Worm (Caenorhabditis elegans) whole organism, young adult: ENCODE data around the gene aex-3.

Experiments
- F10E7.11 ChIP-seq: sonication (generic microtip); optimal IDR thresholded peaks from 2 replicates; lab custom pipeline; 2017; ENCODE audit warnings: mild to moderate bottlenecking, missing genetic modification characterization, moderate library complexity, missing compliant biosample characterization
- F23B12.7 ChIP-seq: sonication (generic microtip); optimal IDR thresholded peaks from 2 replicates; lab custom pipeline; 2017; ENCODE audit warnings: missing genetic modification characterization, mild to moderate bottlenecking, missing compliant biosample characterization, antibody characterized with exemption, moderate library complexity; ENCODE audit not compliant: insufficient read depth
- F39B2.1 ChIP-seq: fragments of 200-800 bp; sonication (Bioruptor generic); IDR thresholded peaks from 2 replicates; pipeline ENCODE4 v1.3.6; 2022; ENCODE audit warnings: missing genetic modification reagents, missing genetic modification characterization, missing compliant biosample characterization
- F55B11.4 ChIP-seq: sonication (generic microtip); optimal IDR thresholded peaks from 2 replicates; lab custom pipeline; 2016; ENCODE audit warnings: missing compliant biosample characterization, missing genetic modification characterization, borderline replicate concordance; ENCODE audit not compliant: insufficient read depth
- K11D2.4 ChIP-seq: fragments of 200-800 bp; sonication (Bioruptor generic); IDR thresholded peaks from 2 replicates; pipeline ENCODE4 v1.3.6; 2022; ENCODE audit warnings: missing genetic modification reagents, missing genetic modification characterization, missing compliant biosample characterization
- T07F8.4 ChIP-seq: sonication (generic microtip); optimal IDR thresholded peaks from 2 replicates; lab custom pipeline; 2016; ENCODE audit warnings: mild to moderate bottlenecking, missing genetic modification characterization, moderate library complexity, missing compliant biosample characterization
- Y53G8AR.9 ChIP-seq: fragments of 200-800 bp; sonication (Bioruptor generic); conservative IDR thresholded peaks from 2 replicates; pipeline ENCODE4 v1.3.6; 2022; ENCODE audit warnings: missing genetic modification reagents, missing genetic modification characterization, missing compliant biosample characterization
- aptf-2 ChIP-seq: fragments of 200-800 bp; sonication (Bioruptor generic); conservative IDR thresholded peaks from 2 replicates; pipeline ENCODE4 v1.3.6; 2022; ENCODE audit warnings: missing genetic modification reagents, missing genetic modification characterization, missing compliant biosample characterization
- aptf-3 ChIP-seq: fragments of 200-800 bp; sonication (Bioruptor generic); IDR thresholded peaks from 2 replicates; pipeline ENCODE4 v1.3.6; 2022; ENCODE audit warnings: missing genetic modification characterization, missing compliant biosample characterization
- athp-1 ChIP-seq: sonication (generic microtip); optimal IDR thresholded peaks from 2 replicates; lab custom pipeline; 2017; ENCODE audit warnings: mild to moderate bottlenecking, missing genetic modification characterization, missing compliant biosample characterization
- bed-1 ChIP-seq: fragments of 200-800 bp; sonication (Bioruptor generic); IDR thresholded peaks from 2 replicates; pipeline ENCODE4 v1.3.6; 2022; ENCODE audit warnings: missing genetic modification reagents, missing genetic modification characterization, missing compliant biosample characterization
- ccch-3 ChIP-seq: fragments of 200-800 bp; sonication (Bioruptor generic); optimal IDR thresholded peaks from 2 replicates; lab custom pipeline; 2018; ENCODE audit warnings: mild to moderate bottlenecking, missing genetic modification characterization, missing compliant biosample characterization
- cebp-2 ChIP-seq: fragments of 200-800 bp; sonication (Bioruptor generic); IDR thresholded peaks from 2 replicates; pipeline ENCODE4 v1.3.6; 2022; ENCODE audit warnings: missing genetic modification characterization, missing compliant biosample characterization
- ceh-27 ChIP-seq: fragments of 200-800 bp; sonication (Bioruptor generic); optimal IDR thresholded peaks from 2 replicates; lab custom pipeline; 2018; ENCODE audit warnings: mild to moderate bottlenecking, missing genetic modification characterization, moderate library complexity, missing compliant biosample characterization
- ceh-58 ChIP-seq: fragments of 200-800 bp; sonication (Bioruptor generic); IDR thresholded peaks from 2 replicates; pipeline ENCODE4 v1.3.6; 2022; ENCODE audit warnings: missing genetic modification characterization, missing compliant biosample characterization
- ceh-91 ChIP-seq: fragments of 200-800 bp; sonication (Bioruptor generic); IDR thresholded peaks from 2 replicates; pipeline ENCODE4 v1.3.6; 2022; ENCODE audit warnings: missing genetic modification reagents, missing genetic modification characterization, missing compliant biosample characterization
- dox-1 ChIP-seq: fragments of 200-800 bp; sonication (Bioruptor generic); IDR thresholded peaks from 2 replicates; pipeline ENCODE4 v1.3.6; 2022; ENCODE audit warnings: missing genetic modification reagents, missing genetic modification characterization, missing compliant biosample characterization
- dpl-1 ChIP-seq: fragments of 150-350 bp; optimal IDR thresholded peaks from 2 replicates; lab custom pipeline; 2014; ENCODE audit warnings: missing biosample characterization, missing genetic modification reagents, missing genetic modification characterization
- ets-4 ChIP-seq: fragments of 200-800 bp; sonication (Bioruptor generic); optimal IDR thresholded peaks from 2 replicates; lab custom pipeline; 2018; ENCODE audit warnings: mild to moderate bottlenecking, missing genetic modification characterization, missing compliant biosample characterization
- gei-17 ChIP-seq: fragments of 200-800 bp; sonication (Bioruptor generic); optimal IDR thresholded peaks from 2 replicates; lab custom pipeline; 2018; ENCODE audit warnings: mild to moderate bottlenecking, missing genetic modification characterization, missing compliant biosample characterization
- him-1 ChIP-seq: sonication (generic microtip); optimal IDR thresholded peaks from 2 replicates; lab custom pipeline; 2016; ENCODE audit warnings: missing genotype, missing genetic modification reagents, missing genetic modification characterization, missing compliant biosample characterization
- lin-26 ChIP-seq: fragments of 200-800 bp; sonication (Bioruptor generic); IDR thresholded peaks from 2 replicates; pipeline ENCODE4 v1.3.6; 2022; ENCODE audit warnings: missing genetic modification reagents, missing genetic modification characterization, missing compliant biosample characterization
- lir-1 ChIP-seq: fragments of 200-800 bp; sonication (Bioruptor generic); conservative IDR thresholded peaks from 2 replicates; pipeline ENCODE4 v1.3.6; 2022; ENCODE audit warnings: missing genetic modification reagents, missing genetic modification characterization, missing compliant biosample characterization
- madf-3 ChIP-seq: fragments of 200-800 bp; sonication (Bioruptor generic); IDR thresholded peaks from 2 replicates; pipeline ENCODE4 v1.3.6; 2022; ENCODE audit warnings: missing genetic modification reagents, missing genetic modification characterization, missing compliant biosample characterization
- mel-28 ChIP-seq: sonication (generic microtip); optimal IDR thresholded peaks from 2 replicates; lab custom pipeline; 2016; ENCODE audit warnings: borderline replicate concordance, mild to moderate bottlenecking, missing genetic modification characterization, missing compliant biosample characterization
- repo-1 ChIP-seq: sonication (generic microtip); optimal IDR thresholded peaks from 2 replicates; lab custom pipeline; 2017; ENCODE audit warnings: mild to moderate bottlenecking, missing genetic modification characterization, missing compliant biosample characterization
- rpc-1 ChIP-seq, 2 experiments: fragments of 150-350 bp in 1 of 2; sonication (generic microtip) in 1 of 2; optimal IDR thresholded peaks; 2 replicates each; lab custom pipeline; 2014 to 2018; ENCODE audit warnings: missing biosample characterization in 1 of 2, missing genetic modification characterization in 1 of 2, missing genetic modification reagents in 1 of 2, missing genotype in 1 of 2
- snpc-1.3 ChIP-seq: sonication (generic microtip); optimal IDR thresholded peaks from 2 replicates; lab custom pipeline; 2017; ENCODE audit warnings: missing genetic modification characterization, mild to moderate bottlenecking, missing compliant biosample characterization, antibody characterized with exemption, moderate library complexity, missing genotype, missing genetic modification reagents; ENCODE audit not compliant: insufficient read depth
- snpc-4 ChIP-seq, 5 experiments: fragments of 150-350 bp in 1 of 5; sonication (generic microtip) in 4 of 5; optimal IDR thresholded peaks; 2 replicates each; lab custom pipeline; 2014 to 2018; ENCODE audit warnings: missing genetic modification characterization in 5 of 5, missing biosample characterization in 3 of 5, antibody characterized with exemption in 2 of 5, mild to moderate bottlenecking in 2 of 5, missing compliant biosample characterization in 2 of 5, missing genotype in 2 of 5, moderate library complexity in 2 of 5, missing genetic modification reagents in 1 of 5
- somi-1 ChIP-seq: fragments of 200-800 bp; sonication (Bioruptor generic); optimal IDR thresholded peaks from 2 replicates; lab custom pipeline; 2018; ENCODE audit warnings: mild to moderate bottlenecking, missing genetic modification characterization, missing compliant biosample characterization
- sptf-2 ChIP-seq: fragments of 200-800 bp; sonication (Bioruptor generic); optimal IDR thresholded peaks from 2 replicates; lab custom pipeline; 2018; ENCODE audit warnings: mild to moderate bottlenecking, missing genetic modification characterization, missing compliant biosample characterization
- ztf-25 ChIP-seq: fragments of 200-800 bp; sonication (Bioruptor generic); IDR thresholded peaks from 2 replicates; pipeline ENCODE4 v1.3.6; 2022; ENCODE audit warnings: missing genetic modification reagents, missing genetic modification characterization, missing compliant biosample characterization
- ztf-6 ChIP-seq: fragments of 200-800 bp; sonication (Bioruptor generic); IDR thresholded peaks from 2 replicates; pipeline ENCODE4 v1.3.6; 2022; ENCODE audit warnings: missing genetic modification reagents, missing genetic modification characterization, missing compliant biosample characterization

The aex-3 gene

ce11 chrX:725868-726267 is 33.7 kb downstream of the aex-3 start, which contains the start of gene sli-1:
TSS of gene sli-1 (minus strand) at chrX:725968.
- no peak for TF ChIP-seq bed-1 (GFP tag; lab: Robert Waterston, UW)
- no peak for TF ChIP-seq repo-1 (tag; lab: Kevin White, UChicago)
- TF ChIP-seq F55B11.4 (tag; lab: Kevin White, UChicago) = no peak
- no peak for TF ChIP-seq K11D2.4 (GFP tag; lab: Robert Waterston, UW)
- TF ChIP-seq F39B2.1 (GFP tag; lab: Robert Waterston, UW) = no peak
- no peak for TF ChIP-seq aptf-2 (GFP tag; lab: Robert Waterston, UW)

- TF ChIP-seq bed-1 (GFP tag; lab: Robert Waterston, UW) (no peak), ztf-6 (GFP tag; lab: Robert Waterston, UW) (no peak), somi-1 (GFP tag; lab: Kevin White, UChicago) (no peak), F10E7.11 (tag; lab: Kevin White, UChicago) (no peak), F23B12.7 (tag; lab: Kevin White, UChicago) (no peak), dpl-1 (GFP tag; lab: Kevin White, UChicago) (no peak), him-1 (tag; lab: Kevin White, UChicago) (no peak), mel-28 (tag; lab: Kevin White, UChicago) (no peak), lir-1 (no peak), snpc-4 (GFP tag; optimal IDR thresholded peaks at IDR 0.05; lab: Kevin White, UChicago) (no peak), snpc-4 (tag; optimal IDR thresholded peaks at IDR 0.05; lab: Kevin White, UChicago) (no peak), snpc-1.3 (tag; lab: Kevin White, UChicago) (no peak), ztf-25 (GFP tag; lab: Robert Waterston, UW) (no peak), lin-26 (GFP tag; lab: Robert Waterston, UW) (no peak), Y53G8AR.9 (no peak), ceh-91 (no peak), aptf-3 (GFP tag; lab: Robert Waterston, UW) (no peak), madf-3 (GFP tag; lab: Robert Waterston, UW) (no peak), ets-4 (GFP tag; lab: Kevin White, UChicago) (no peak)
Observed at ce11 chrX:714398-714797, 45.1 kb downstream of the aex-3 start, which contains the start of gene irk-2. TSS of gene irk-2 (minus strand) at chrX:714498.

ce11 chrX:706490-706889 is 53.0 kb downstream of the aex-3 start, which contains the start of gene M02A10.1:
TSS of gene M02A10.1 (plus strand) at chrX:706790.
- TF ChIP-seq rpc-1 (optimal IDR thresholded peaks at IDR 0.05; lab: Kevin White, UChicago) (no peak), rpc-1 (tag; optimal IDR thresholded peaks at IDR 0.05; lab: Kevin White, UChicago) (no peak), dox-1 (GFP tag; lab: Robert Waterston, UW) (no peak), athp-1 (tag; lab: Kevin White, UChicago) (no peak), ceh-58 (GFP tag; lab: Robert Waterston, UW) (no peak), gei-17 (GFP tag; lab: Kevin White, UChicago) (no peak), ccch-3 (GFP tag; lab: Kevin White, UChicago) (no peak), ceh-27 (GFP tag; lab: Kevin White, UChicago) (no peak), ets-4 (GFP tag; lab: Kevin White, UChicago) (no peak), F10E7.11 (tag; lab: Kevin White, UChicago) (no peak), cebp-2 (GFP tag; lab: Robert Waterston, UW) (no peak), T07F8.4 (tag; lab: Kevin White, UChicago) (no peak), sptf-2 (GFP tag; lab: Kevin White, UChicago) (no peak)
